Worm (Caenorhabditis elegans) whole organism, L2 larva: ENCODE measurements around the gene str-82.

ENCODE experiments used
- R02D3.7 ChIP-seq: fragments of 150-350 bp; optimal IDR thresholded peaks from 2 replicates; lab custom pipeline; 2014; ENCODE audit warnings: missing biosample characterization, missing genetic modification characterization
- Y55F3AM.14 ChIP-seq: fragments of 200-800 bp; sonication (Bioruptor generic); optimal IDR thresholded peaks from 2 replicates; lab custom pipeline; 2018; ENCODE audit warnings: mild to moderate bottlenecking, missing genetic modification characterization, missing compliant biosample characterization
- ama-1 ChIP-seq: fragments of 150-350 bp; optimal IDR thresholded peaks from 2 replicates; lab custom pipeline; 2018; ENCODE audit warnings: inconsistent platforms
- crh-2 ChIP-seq: sonication (generic microtip); optimal IDR thresholded peaks from 2 replicates; lab custom pipeline; 2017; ENCODE audit warnings: missing biosample characterization, missing genetic modification characterization
- fos-1 ChIP-seq: fragments of 150-350 bp; optimal IDR thresholded peaks from 2 replicates; lab custom pipeline; 2014; ENCODE audit warnings: missing biosample characterization, missing genetic modification characterization
- lin-11 ChIP-seq: fragments of 150-350 bp; sonication (generic microtip); optimal IDR thresholded peaks from 2 replicates; lab custom pipeline; 2014; ENCODE audit warnings: missing biosample characterization, missing genetic modification characterization, inconsistent platforms, mixed read lengths
- lsy-2 ChIP-seq, 2 experiments: fragments of 150-350 bp in 1 of 2; sonication (generic microtip) in 1 of 2; optimal IDR thresholded peaks; 2 replicates each; lab custom pipeline; 2014 to 2017; ENCODE audit warnings: missing biosample characterization in 2 of 2, missing genetic modification characterization in 2 of 2
- nhr-11 ChIP-seq: fragments of 150-350 bp; optimal IDR thresholded peaks from 2 replicates; lab custom pipeline; 2014; ENCODE audit warnings: missing biosample characterization, missing genetic modification characterization
- sma-3 ChIP-seq: sonication (generic microtip); optimal IDR thresholded peaks from 2 replicates; lab custom pipeline; 2016; ENCODE audit warnings: missing genetic modification reagents, missing genetic modification characterization, missing compliant biosample characterization
- unc-39 ChIP-seq: fragments of 150-350 bp; optimal IDR thresholded peaks from 2 replicates; lab custom pipeline; 2014; ENCODE audit warnings: missing biosample characterization, missing genetic modification characterization
- zag-1 ChIP-seq: fragments of 150-350 bp; optimal IDR thresholded peaks from 2 replicates; lab custom pipeline; 2014; ENCODE audit warnings: missing biosample characterization, missing genetic modification characterization
- ztf-11 ChIP-seq: sonication (generic microtip); optimal IDR thresholded peaks from 2 replicates; lab custom pipeline; 2017; ENCODE audit warnings: missing biosample characterization, missing genetic modification characterization

DNA sequence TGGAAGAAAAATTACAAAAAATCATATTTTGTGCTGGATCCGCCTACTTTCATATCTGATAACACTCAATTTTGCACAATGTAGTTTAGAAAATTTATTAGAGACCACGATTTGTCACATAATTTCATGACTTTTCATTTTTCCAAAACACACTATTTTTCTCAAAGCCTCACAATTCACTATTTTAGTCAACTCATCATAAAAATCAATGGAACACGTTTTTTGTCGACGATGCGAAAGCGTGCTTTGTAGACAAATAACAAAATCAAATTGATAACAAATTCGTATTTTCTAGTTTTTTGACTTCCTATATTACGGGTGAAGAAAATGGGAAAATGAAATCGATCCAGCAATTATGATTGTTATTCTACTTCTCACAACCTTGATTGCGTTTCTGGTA, 32.6 kb upstream of the str-82 start, which contains the start of gene cyp-35B2:
- TF ChIP-seq unc-39 (tag; lab: Kevin White, UChicago) (no peak), ama-1 (no peak), sma-3 (GFP tag; lab: Kevin White, UChicago) (no peak), crh-2 (no peak), lin-11 (tag; lab: Kevin White, UChicago) (no peak), nhr-11 (tag; lab: Kevin White, UChicago) (no peak), R02D3.7 (no peak), Y55F3AM.14 (GFP tag; lab: Kevin White, UChicago) (no peak), zag-1 (tag; lab: Kevin White, UChicago) (no peak), ztf-11 (tag; lab: Kevin White, UChicago) (no peak), fos-1 (tag; lab: Kevin White, UChicago) (no peak), lsy-2 (tag; optimal IDR thresholded peaks at IDR 0.05; lab: Kevin White, UChicago) (no peak)
